Fruit fly (Drosophila melanogaster) whole organism, embryonic: ENCODE measurements around the gene CG31677.

Experiments
- C15 ChIP-seq: fragments of 200-800 bp; sonication (Bioruptor generic); IDR thresholded peaks from 3 replicates; pipeline ENCODE4 v1.3.6; 2022; ENCODE audit warnings: missing biosample characterization, missing genetic modification characterization
- CG10267 ChIP-seq: fragments of 200-800 bp; sonication (Bioruptor generic); optimal IDR thresholded peaks from 2 replicates; lab custom pipeline; 2018; ENCODE audit warnings: missing biosample characterization, mild to moderate bottlenecking, missing genetic modification characterization, moderate library complexity
- CG11085 ChIP-seq: fragments of 200-800 bp; sonication (Bioruptor generic); IDR thresholded peaks from 2 replicates; pipeline ENCODE4 v1.3.6; 2022; ENCODE audit warnings: missing biosample characterization, missing genetic modification characterization
- CG11456 ChIP-seq: fragments of 200-800 bp; sonication (Bioruptor generic); IDR thresholded peaks from 3 replicates; pipeline ENCODE4 v1.3.6; 2022; ENCODE audit warnings: missing biosample characterization, missing genetic modification characterization
- CG12219 ChIP-seq: fragments of 200-800 bp; sonication (Bioruptor generic); optimal IDR thresholded peaks from 3 replicates; lab custom pipeline; 2018; ENCODE audit warnings: missing biosample characterization, mild to moderate bottlenecking, missing genetic modification characterization
- CG12659 ChIP-seq: fragments of 200-800 bp; sonication (Bioruptor generic); optimal IDR thresholded peaks from 3 replicates; lab custom pipeline; 2017; ENCODE audit warnings: mild to moderate bottlenecking, missing biosample characterization, missing genetic modification reagents, missing genetic modification characterization
- CG14710 ChIP-seq: fragments of 200-800 bp; sonication (Bioruptor generic); optimal IDR thresholded peaks from 3 replicates; lab custom pipeline; 2019; ENCODE audit warnings: missing biosample characterization, mild to moderate bottlenecking, missing genetic modification characterization, moderate library complexity
- CG15269 ChIP-seq: fragments of 200-800 bp; sonication (Bioruptor generic); optimal IDR thresholded peaks from 2 replicates; lab custom pipeline; 2018; ENCODE audit warnings: missing biosample characterization, mild to moderate bottlenecking, missing genetic modification characterization, moderate library complexity
- CG15514 ChIP-seq: fragments of 200-800 bp; sonication (Bioruptor generic); optimal IDR thresholded peaks from 3 replicates; lab custom pipeline; 2017; ENCODE audit warnings: missing biosample characterization, missing genetic modification characterization, mild to moderate bottlenecking, moderate library complexity, missing genetic modification reagents
- CG16813 ChIP-seq: fragments of 200-800 bp; sonication (Bioruptor generic); IDR thresholded peaks from 3 replicates; pipeline ENCODE4 v1.3.6; 2022; ENCODE audit warnings: missing biosample characterization, missing genetic modification characterization; ENCODE audit not compliant: partially characterized antibody
- CG1832 ChIP-seq: fragments of 200-800 bp; sonication (Bioruptor generic); optimal IDR thresholded peaks from 2 replicates; lab custom pipeline; 2017; ENCODE audit warnings: missing biosample characterization, mild to moderate bottlenecking, missing genetic modification characterization, inconsistent platforms
- CG2120 ChIP-seq: fragments of 200-800 bp; sonication (Bioruptor generic); optimal IDR thresholded peaks from 3 replicates; lab custom pipeline; 2016; ENCODE audit warnings: missing biosample characterization, missing genetic modification characterization
- CG2199 ChIP-seq: fragments of 200-800 bp; sonication (Bioruptor generic); IDR thresholded peaks from 3 replicates; pipeline ENCODE4 v1.3.6; 2022; ENCODE audit warnings: missing biosample characterization, missing genetic modification characterization
- CG33213 ChIP-seq: fragments of 200-800 bp; sonication (Bioruptor generic); optimal IDR thresholded peaks from 3 replicates; lab custom pipeline; 2016; ENCODE audit warnings: missing biosample characterization, missing genetic modification characterization
- CG34224 ChIP-seq: fragments of 200-800 bp; sonication (Bioruptor generic); IDR thresholded peaks from 3 replicates; pipeline ENCODE4 v1.3.6; 2022; ENCODE audit warnings: missing biosample characterization, missing genetic modification characterization; ENCODE audit not compliant: partially characterized antibody
- CG4707 ChIP-seq: fragments of 200-800 bp; sonication (Bioruptor generic); optimal IDR thresholded peaks from 2 replicates; lab custom pipeline; 2018; ENCODE audit warnings: missing biosample characterization, mild to moderate bottlenecking, missing genetic modification characterization, moderate library complexity
- CG6254 ChIP-seq: fragments of 200-800 bp; sonication (Bioruptor generic); optimal IDR thresholded peaks from 3 replicates; lab custom pipeline; 2017; ENCODE audit warnings: mild to moderate bottlenecking, missing biosample characterization, missing genetic modification reagents, missing genetic modification characterization
- CG8290 ChIP-seq, 3 experiments: fragments of 200-800 bp; sonication (Bioruptor generic); optimal IDR thresholded peaks; 2 replicates each; lab custom pipeline; 2016 to 2019; ENCODE audit warnings: missing biosample characterization in 3 of 3, missing genetic modification characterization in 3 of 3, mild to moderate bottlenecking in 2 of 3, moderate library complexity in 1 of 3
- CG8388 ChIP-seq: fragments of 200-800 bp; sonication (Bioruptor generic); optimal IDR thresholded peaks from 2 replicates; lab custom pipeline; 2019; ENCODE audit warnings: missing biosample characterization, mild to moderate bottlenecking, missing genetic modification characterization, moderate library complexity
- CG9876 ChIP-seq: fragments of 200-800 bp; sonication (Bioruptor generic); optimal IDR thresholded peaks from 2 replicates; lab custom pipeline; 2016; ENCODE audit warnings: missing biosample characterization, missing genetic modification characterization
- Dad ChIP-seq: fragments of 200-800 bp; sonication (Bioruptor generic); optimal IDR thresholded peaks from 3 replicates; lab custom pipeline; 2016; ENCODE audit warnings: missing biosample characterization, missing genetic modification characterization
- Dll ChIP-seq: fragments of 200-800 bp; sonication (Bioruptor generic); IDR thresholded peaks from 4 replicates; pipeline ENCODE4 v1.3.6; 2022; ENCODE audit warnings: missing biosample characterization, missing genetic modification characterization; ENCODE audit not compliant: partially characterized antibody
- HLH3B ChIP-seq: fragments of 200-800 bp; sonication (Bioruptor generic); IDR thresholded peaks from 2 replicates; pipeline ENCODE4 v1.3.6; 2022; ENCODE audit warnings: missing biosample characterization, missing genetic modification characterization
- HLH54F ChIP-seq: fragments of 200-800 bp; sonication (Bioruptor generic); optimal IDR thresholded peaks from 3 replicates; lab custom pipeline; 2016; ENCODE audit warnings: missing biosample characterization, missing genetic modification characterization
- Hsf ChIP-seq: fragments of 200-800 bp; sonication (Bioruptor generic); optimal IDR thresholded peaks from 3 replicates; lab custom pipeline; 2016; ENCODE audit warnings: missing biosample characterization, missing genetic modification characterization
- Lpt ChIP-seq: fragments of >200 bp; optimal IDR thresholded peaks from 2 replicates; lab custom pipeline; 2018; ENCODE audit warnings: missing biosample characterization, missing genetic modification characterization
- MBD-R2 ChIP-seq: fragments of 200-800 bp; sonication (Bioruptor generic); IDR thresholded peaks from 2 replicates; pipeline ENCODE4 v1.3.6; 2022; ENCODE audit warnings: missing biosample characterization, missing genetic modification characterization
- MESR4 ChIP-seq: fragments of 200-800 bp; sonication (Bioruptor generic); optimal IDR thresholded peaks from 2 replicates; lab custom pipeline; 2018; ENCODE audit warnings: missing biosample characterization, mild to moderate bottlenecking, missing genetic modification characterization, moderate library complexity
- MTF-1 ChIP-seq: fragments of 200-800 bp; sonication (Bioruptor generic); optimal IDR thresholded peaks from 2 replicates; lab custom pipeline; 2018; ENCODE audit warnings: missing biosample characterization, mild to moderate bottlenecking, missing genetic modification characterization, borderline replicate concordance
- Pdp1 ChIP-seq, 2 experiments: fragments of 200-800 bp; sonication (Bioruptor generic); optimal IDR thresholded peaks; 3 replicates each; lab custom pipeline; 2016; ENCODE audit warnings: missing biosample characterization in 2 of 2, missing genetic modification characterization in 2 of 2, mild to moderate bottlenecking in 1 of 2, moderate library complexity in 1 of 2
- Scr ChIP-seq: fragments of 200-800 bp; sonication (Bioruptor generic); IDR thresholded peaks from 2 replicates; pipeline ENCODE4 v1.3.6; 2022; ENCODE audit warnings: missing biosample characterization, missing genetic modification characterization; ENCODE audit not compliant: partially characterized antibody
- Trl ChIP-seq, 3 experiments: fragments of >200 bp in 2 of 3; fragments of 200-800 bp in 1 of 3; sonication (Bioruptor generic) in 1 of 3; optimal IDR thresholded peaks; 2 replicates in 1 of 3; 3 replicates in 2 of 3; lab custom pipeline; 2016 to 2017; ENCODE audit warnings: missing biosample characterization in 1 of 3, missing genetic modification characterization in 1 of 3
- ash1 ChIP-seq: fragments of 200-800 bp; sonication (Bioruptor generic); optimal IDR thresholded peaks from 2 replicates; lab custom pipeline; 2018; ENCODE audit warnings: missing biosample characterization, mild to moderate bottlenecking, missing genetic modification characterization
- dm ChIP-seq: fragments of 200-800 bp; sonication (Bioruptor generic); optimal IDR thresholded peaks from 3 replicates; lab custom pipeline; 2016; ENCODE audit warnings: missing biosample characterization, missing genetic modification characterization
- esg ChIP-seq: fragments of 200-800 bp; sonication (Bioruptor generic); conservative IDR thresholded peaks from 2 replicates; pipeline ENCODE4 v1.3.6; 2022; ENCODE audit warnings: missing biosample characterization, missing genetic modification characterization
- gfzf ChIP-seq: fragments of 200-800 bp; sonication (Bioruptor generic); optimal IDR thresholded peaks from 2 replicates; lab custom pipeline; 2016; ENCODE audit warnings: missing biosample characterization, mild to moderate bottlenecking, missing genetic modification characterization, moderate library complexity
- grau ChIP-seq: fragments of 200-800 bp; optimal IDR thresholded peaks from 3 replicates; lab custom pipeline; 2019; ENCODE audit warnings: missing biosample characterization, mild to moderate bottlenecking, missing genetic modification characterization, moderate library complexity
- gsb-n ChIP-seq: fragments of 200-800 bp; sonication (Bioruptor generic); optimal IDR thresholded peaks from 3 replicates; lab custom pipeline; 2018; ENCODE audit warnings: missing biosample characterization, mild to moderate bottlenecking, missing genetic modification characterization
- gt ChIP-seq: fragments of 200-800 bp; sonication (Bioruptor generic); IDR thresholded peaks from 2 replicates; pipeline ENCODE4 v1.3.6; 2022; ENCODE audit warnings: missing biosample characterization, missing genetic modification characterization
- hb ChIP-seq: fragments of 200-800 bp; sonication (Bioruptor generic); IDR thresholded peaks from 3 replicates; pipeline ENCODE4 v1.3.6; 2022; ENCODE audit warnings: missing biosample characterization, missing genetic modification characterization; ENCODE audit not compliant: partially characterized antibody
- ken ChIP-seq: fragments of 200-800 bp; sonication (Bioruptor generic); IDR thresholded peaks from 3 replicates; pipeline ENCODE4 v1.3.6; 2022; ENCODE audit warnings: missing biosample characterization, missing genetic modification characterization
- knrl ChIP-seq: fragments of 200-800 bp; sonication (Bioruptor generic); IDR thresholded peaks from 3 replicates; pipeline ENCODE4 v1.3.6; 2022; ENCODE audit warnings: missing biosample characterization, missing genetic modification characterization; ENCODE audit not compliant: partially characterized antibody
- lov ChIP-seq, 2 experiments: fragments of 200-800 bp in 1 of 2; fragments of >200 bp in 1 of 2; sonication (Bioruptor generic) in 1 of 2; IDR thresholded peaks in 1 of 2; optimal IDR thresholded peaks in 1 of 2; 2 replicates in 1 of 2; 3 replicates in 1 of 2; pipeline versions ENCODE4 v1.3.6 to Lab custom; 2017 to 2022; ENCODE audit warnings: missing biosample characterization in 1 of 2, missing genetic modification characterization in 1 of 2
- slbo ChIP-seq: fragments of 200-800 bp; sonication (Bioruptor generic); IDR thresholded peaks from 2 replicates; pipeline ENCODE4 v1.3.6; 2022; ENCODE audit warnings: missing biosample characterization, missing genetic modification characterization
- tio ChIP-seq: fragments of 200-800 bp; sonication (Bioruptor generic); optimal IDR thresholded peaks from 2 replicates; lab custom pipeline; 2017; ENCODE audit warnings: missing biosample characterization, missing genetic modification characterization, inconsistent platforms
- trem ChIP-seq: fragments of 200-800 bp; optimal IDR thresholded peaks from 3 replicates; lab custom pipeline; 2019; ENCODE audit warnings: missing biosample characterization, mild to moderate bottlenecking, missing genetic modification characterization, moderate library complexity
- twi ChIP-seq: fragments of 200-800 bp; optimal IDR thresholded peaks from 2 replicates; lab custom pipeline; 2019; ENCODE audit warnings: missing biosample characterization, mild to moderate bottlenecking, missing genetic modification characterization, moderate library complexity
- unpg ChIP-seq: fragments of 200-800 bp; sonication (Bioruptor generic); optimal IDR thresholded peaks from 3 replicates; lab custom pipeline; 2018; ENCODE audit warnings: missing biosample characterization, mild to moderate bottlenecking, missing genetic modification characterization, moderate library complexity

CG31677 gene

dm6 chr2L:20638413-20638812, 34.4 kb upstream of the CG31677 start (continued):
- TF ChIP-seq CG11085 (GFP tag; lab: Robert Waterston, UW) (no peak), CG10267 (peak; percentile 23), CG16813 (GFP tag; lab: Robert Waterston, UW) (peak; percentile 49; the same call in 2 of the 3 replicates), CG12659 (GFP tag; lab: Kevin White, UChicago) (peak; percentile 33), tio (GFP tag; lab: Kevin White, UChicago) (no peak), hb (GFP tag; lab: Robert Waterston, UW) (no peak), CG14710 (tag; lab: Kevin White, UChicago) (peak; percentile 43), C15 (no peak), Scr (GFP tag; lab: Robert Waterston, UW) (peak; percentile 25; the same call in 1 of the 2 replicates), dm (GFP tag; lab: Kevin White, UChicago) (peak; percentile 32), CG8388 (GFP tag; lab: Kevin White, UChicago) (no peak), CG1832 (GFP tag; lab: Kevin White, UChicago) (peak; percentile 45), CG8290 (GFP tag; optimal IDR thresholded peaks at IDR 0.05; lab: Kevin White, UChicago) (peak; percentile 30), CG8290 (tag; optimal IDR thresholded peaks at IDR 0.05; lab: Kevin White, UChicago) (peak in 1 of 2 experiments; percentile 55), twi (tag; lab: Kevin White, UChicago) (no peak), CG4707 (no peak), HLH3B (GFP tag; lab: Robert Waterston, UW) (no peak), CG34224 (peak; percentile 45; the same call in 1 of the 3 replicates), CG33213 (GFP tag; lab: Kevin White, UChicago) (peak; percentile 92), Dad (GFP tag; lab: Kevin White, UChicago) (no peak), CG2199 (GFP tag; lab: Robert Waterston, UW) (peak; percentile 84; the same call in 2 of the 3 replicates), lov (optimal IDR thresholded peaks at IDR 0.05; lab: Kevin White, UChicago) (no peak), lov (GFP tag; IDR thresholded peaks at IDR 0.05; lab: Robert Waterston, UW) (peak; percentile 17; the same call in 1 of the 3 replicates), Trl (optimal IDR thresholded peaks at IDR 0.05; lab: Kevin White, UChicago) (peak; percentile 78 to 82), Trl (GFP tag; optimal IDR thresholded peaks at IDR 0.05; lab: Kevin White, UChicago) (no peak), CG15269 (tag; lab: Kevin White, UChicago) (peak; percentile 20), knrl (peak; percentile 60), CG6254 (peak; percentile 9), MESR4 (GFP tag; lab: Kevin White, UChicago) (peak; percentile 20), esg (peak; percentile 55), Dll (GFP tag; lab: Robert Waterston, UW) (0 out of 4 replicates have a peak, but pooled peaks have one; percentile 38), CG11456 (GFP tag; lab: Robert Waterston, UW) (no peak), ash1 (GFP tag; lab: Kevin White, UChicago) (no peak), MBD-R2 (GFP tag; lab: Robert Waterston, UW) (peak; percentile 90), trem (tag; lab: Kevin White, UChicago) (peak; percentile 68), slbo (GFP tag; lab: Robert Waterston, UW) (no peak; the same call in 1 of the 2 replicates), unpg (GFP tag; lab: Kevin White, UChicago) (no peak), Lpt (GFP tag; lab: Kevin White, UChicago) (no peak), MTF-1 (GFP tag; lab: Kevin White, UChicago) (no peak), ken (peak; percentile 43; the same call in 2 of the 3 replicates), gfzf (GFP tag; lab: Kevin White, UChicago) (peak; percentile 90), CG9876 (GFP tag; lab: Kevin White, UChicago) (no peak), Hsf (GFP tag; lab: Kevin White, UChicago) (no peak), CG12219 (GFP tag; lab: Kevin White, UChicago) (no peak), grau (tag; lab: Kevin White, UChicago) (peak; percentile 2), HLH54F (GFP tag; lab: Kevin White, UChicago) (no peak), CG2120 (GFP tag; lab: Kevin White, UChicago) (no peak), gsb-n (tag; lab: Kevin White, UChicago) (no peak), Pdp1 (GFP tag; optimal IDR thresholded peaks at IDR 0.05; lab: Kevin White, UChicago) (peak in 1 of 2 experiments; percentile 37), gt (GFP tag; lab: Robert Waterston, UW) (no peak), CG15514 (peak; percentile 54)
